Fruit fly (Drosophila melanogaster) whole organism, pupa: ENCODE results near the gene Eig71Eb.

Experiments
- CG10348 ChIP-seq: fragments of 200-800 bp; sonication (Bioruptor generic); IDR thresholded peaks from 2 replicates; pipeline ENCODE4 v1.3.6; 2022; ENCODE audit warnings: missing biosample characterization, missing genetic modification characterization
- CG14655 ChIP-seq: fragments of 200-800 bp; sonication (Bioruptor generic); optimal IDR thresholded peaks from 3 replicates; lab custom pipeline; 2017; ENCODE audit warnings: mild to moderate bottlenecking, missing biosample characterization, missing genetic modification reagents, missing genetic modification characterization
- CG15710 ChIP-seq: fragments of 200-800 bp; sonication (Bioruptor generic); optimal IDR thresholded peaks from 2 replicates; lab custom pipeline; 2018; ENCODE audit warnings: missing biosample characterization, mild to moderate bottlenecking, missing genetic modification characterization, moderate library complexity
- CG17806 ChIP-seq: fragments of 200-800 bp; sonication (Bioruptor generic); optimal IDR thresholded peaks from 2 replicates; lab custom pipeline; 2018; ENCODE audit warnings: missing biosample characterization, mild to moderate bottlenecking, missing genetic modification characterization, moderate library complexity
- CG32121 ChIP-seq: fragments of 200-800 bp; sonication (Bioruptor generic); IDR thresholded peaks from 2 replicates; pipeline ENCODE4 v1.3.6; 2022; ENCODE audit warnings: missing biosample characterization, missing genetic modification characterization
- CG34367 ChIP-seq: fragments of 200-800 bp; sonication (Bioruptor generic); optimal IDR thresholded peaks from 2 replicates; lab custom pipeline; 2018; ENCODE audit warnings: missing biosample characterization, mild to moderate bottlenecking, missing genetic modification characterization
- CG4496 ChIP-seq: fragments of 200-800 bp; sonication (Bioruptor generic); IDR thresholded peaks from 3 replicates; pipeline ENCODE4 v1.3.6; 2022; ENCODE audit warnings: missing biosample characterization, missing genetic modification characterization
- CG8159 ChIP-seq: fragments of 200-800 bp; sonication (Bioruptor generic); optimal IDR thresholded peaks from 3 replicates; lab custom pipeline; 2018; ENCODE audit warnings: missing biosample characterization, mild to moderate bottlenecking, missing genetic modification characterization, moderate library complexity
- CG9948 ChIP-seq: fragments of 200-800 bp; sonication (Bioruptor generic); optimal IDR thresholded peaks from 2 replicates; lab custom pipeline; 2018; ENCODE audit warnings: missing biosample characterization, mild to moderate bottlenecking, missing genetic modification characterization, moderate library complexity
- EcR ChIP-seq: fragments of 200-800 bp; sonication (Bioruptor generic); optimal IDR thresholded peaks from 3 replicates; lab custom pipeline; 2019; ENCODE audit warnings: missing biosample characterization, missing genetic modification characterization, mild to moderate bottlenecking, moderate library complexity, missing genetic modification reagents
- Pif1A ChIP-seq: fragments of 200-800 bp; sonication (Bioruptor generic); optimal IDR thresholded peaks from 3 replicates; lab custom pipeline; 2016; ENCODE audit warnings: missing biosample characterization, missing genetic modification characterization
- fd96Ca ChIP-seq: fragments of 200-800 bp; sonication (Bioruptor generic); IDR thresholded peaks from 3 replicates; pipeline ENCODE4 v1.3.6; 2022; ENCODE audit warnings: missing biosample characterization, missing genetic modification characterization
- gl ChIP-seq: fragments of 200-800 bp; sonication (Bioruptor generic); optimal IDR thresholded peaks from 2 replicates; lab custom pipeline; 2018; ENCODE audit warnings: missing biosample characterization, mild to moderate bottlenecking, missing genetic modification characterization
- rn ChIP-seq: fragments of 200-800 bp; sonication (Bioruptor generic); IDR thresholded peaks from 2 replicates; pipeline ENCODE4 v1.3.6; 2022; ENCODE audit warnings: missing biosample characterization, missing genetic modification characterization

- TF ChIP-seq CG14655 (GFP tag; lab: Kevin White, UChicago), result no peak
- TF ChIP-seq fd96Ca, result no peak
- TF ChIP-seq CG17806, result no peak
- no peak for TF ChIP-seq EcR (GFP tag; lab: Kevin White, UChicago)
- no peak for TF ChIP-seq CG32121 (GFP tag; lab: Robert Waterston, UW)
- no peak for TF ChIP-seq Pif1A
- no peak for TF ChIP-seq CG15710 (tag; lab: Kevin White, UChicago)
- TF ChIP-seq gl (tag; lab: Kevin White, UChicago), result no peak
- TF ChIP-seq CG8159, result no peak
- no peak for TF ChIP-seq CG10348 (GFP tag; lab: Robert Waterston, UW)
- no peak for TF ChIP-seq rn (GFP tag; lab: Robert Waterston, UW)
- TF ChIP-seq CG4496 (GFP tag; lab: Robert Waterston, UW), result no peak
- no peak for TF ChIP-seq CG34367 (tag; lab: Kevin White, UChicago)
- TF ChIP-seq CG9948 (tag; lab: Kevin White, UChicago), result no peak
Measured at dm6 chr3L:15646182-15646581, 3.6 kb upstream of the Eig71Eb start.
